Worm (Caenorhabditis elegans): ENCODE results near the gene F09G2.2.
A peak's percentile ranks its signal among the peaks of the same experiment; 100 is the strongest.

ce11 chrV:7216016-7216415, 19.3 kb downstream of the F09G2.2 start:
- TF ChIP-seq nhr-77 (tag; optimal IDR thresholded peaks at IDR 0.05) (no peak), pqm-1 (tag; optimal IDR thresholded peaks at IDR 0.05) (no peak), egl-43 (GFP tag; IDR thresholded peaks at IDR 0.05) (no peak), nhr-11 (tag; optimal IDR thresholded peaks at IDR 0.05) (no peak), ZK337.2 (GFP tag; IDR thresholded peaks at IDR 0.05) (no peak), hlh-30 (tag; optimal IDR thresholded peaks at IDR 0.05; ENCODE audit: insufficient read depth) (peak; percentile 59), ces-1 (GFP tag; optimal IDR thresholded peaks at IDR 0.05) (no peak), tra-1 (GFP tag; IDR thresholded peaks at IDR 0.05) (no peak), pha-4 (GFP tag; IDR thresholded peaks at IDR 0.05) (no peak), pha-4 (tag; optimal IDR thresholded peaks at IDR 0.05) (no peak), R02D3.7 (tag; optimal IDR thresholded peaks at IDR 0.05) (no peak)

Data from whole organism, L4 larva.